Fruit fly (Drosophila melanogaster): ENCODE data around the gene CG7557.

dm6 chr3L:11413697-11414096 is 31.3 kb upstream of the CG7557 start:
- TF ChIP-seq cyc (GFP tag; optimal IDR thresholded peaks at IDR 0.05) (no peak), CG1621 (tag; optimal IDR thresholded peaks at IDR 0.05) (no peak), lz (GFP tag; optimal IDR thresholded peaks at IDR 0.05) (no peak), CG6276 (GFP tag; optimal IDR thresholded peaks at IDR 0.05) (no peak), acj6 (GFP tag; optimal IDR thresholded peaks at IDR 0.05) (no peak), CG6854 (GFP tag; optimal IDR thresholded peaks at IDR 0.05) (no peak), CG3032 (tag; optimal IDR thresholded peaks at IDR 0.05) (no peak), Lpt (GFP tag; optimal IDR thresholded peaks at IDR 0.05) (no peak)

Data from whole organism, prepupa.